Fruit fly (Drosophila melanogaster): ENCODE measurements around the gene bel.

bel gene

dm6 chr3R:8680611-8681010 is 20.1 kb upstream of the bel start:
- TF ChIP-seq Sin3A (optimal IDR thresholded peaks at IDR 0.05) (no peak), psq (optimal IDR thresholded peaks at IDR 0.05) (no peak), Myc (optimal IDR thresholded peaks at IDR 0.05) (no peak), insv (optimal IDR thresholded peaks at IDR 0.05) (no peak), ttk (optimal IDR thresholded peaks at IDR 0.05) (no peak), h (optimal IDR thresholded peaks at IDR 0.05) (no peak)

dm6 chr3R:8679934-8680333 is 19.4 kb upstream of the bel start, which contains the start of gene CG33325:
Gene CG33325 (minus strand): TSS chr3R:8680034.
- TF ChIP-seq ttk (optimal IDR thresholded peaks at IDR 0.05) (no peak), psq (optimal IDR thresholded peaks at IDR 0.05) (no peak), insv (optimal IDR thresholded peaks at IDR 0.05) (no peak), h (optimal IDR thresholded peaks at IDR 0.05) (no peak), Myc (optimal IDR thresholded peaks at IDR 0.05) (no peak), Sin3A (optimal IDR thresholded peaks at IDR 0.05) (no peak)

- TF ChIP-seq Myc (optimal IDR thresholded peaks at IDR 0.05) (no peak), insv (optimal IDR thresholded peaks at IDR 0.05) (no peak), psq (optimal IDR thresholded peaks at IDR 0.05) (no peak), h (optimal IDR thresholded peaks at IDR 0.05) (no peak), Sin3A (optimal IDR thresholded peaks at IDR 0.05) (no peak), ttk (optimal IDR thresholded peaks at IDR 0.05) (no peak)
These were observed 16.0 kb upstream of the bel start, which contains the start of the genes Unc50, CG11755 and CG8043 for dm6 chr3R:8676560-8677000. Gene Unc50 (minus strand): TSS chr3R:8676613. Gene CG11755 (plus strand): TSS chr3R:8676915. Gene CG8043 (plus strand): TSS chr3R:8676915.

- TF ChIP-seq psq (optimal IDR thresholded peaks at IDR 0.05) = no peak
- no peak for TF ChIP-seq insv (optimal IDR thresholded peaks at IDR 0.05)
- TF ChIP-seq Sin3A (optimal IDR thresholded peaks at IDR 0.05) = no peak
- no peak for TF ChIP-seq h (optimal IDR thresholded peaks at IDR 0.05)
- no peak for TF ChIP-seq ttk (optimal IDR thresholded peaks at IDR 0.05)
These were observed 13.3 kb upstream of the bel start, which contains the start of gene mRpL19 for dm6 chr3R:8673803-8674234. Gene mRpL19 (plus strand): TSS chr3R:8674109.

dm6 chr3R:8670529-8671491 is 10.2 kb upstream of the bel start, which contains the start of gene p:
Gene p (minus strand): TSS chr3R:8670684.
- TF ChIP-seq h (optimal IDR thresholded peaks at IDR 0.05) = no peak
- no peak for TF ChIP-seq psq (optimal IDR thresholded peaks at IDR 0.05)
- TF ChIP-seq Sin3A (optimal IDR thresholded peaks at IDR 0.05) = no peak
- no peak for TF ChIP-seq ttk (optimal IDR thresholded peaks at IDR 0.05)
- no peak for TF ChIP-seq insv (optimal IDR thresholded peaks at IDR 0.05)
- no peak for TF ChIP-seq Myc (optimal IDR thresholded peaks at IDR 0.05)

dm6 chr3R:8669900-8670528 is 9.5 kb upstream of the bel start:
- TF ChIP-seq Myc (optimal IDR thresholded peaks at IDR 0.05) = no peak
- TF ChIP-seq h (optimal IDR thresholded peaks at IDR 0.05) = no peak
- no peak for TF ChIP-seq Sin3A (optimal IDR thresholded peaks at IDR 0.05)
- no peak for TF ChIP-seq ttk (optimal IDR thresholded peaks at IDR 0.05)

- no peak for TF ChIP-seq h (optimal IDR thresholded peaks at IDR 0.05)
- TF ChIP-seq psq (optimal IDR thresholded peaks at IDR 0.05) = no peak
- no peak for TF ChIP-seq ttk (optimal IDR thresholded peaks at IDR 0.05)
- TF ChIP-seq Sin3A (optimal IDR thresholded peaks at IDR 0.05) = no peak
- no peak for TF ChIP-seq Myc (optimal IDR thresholded peaks at IDR 0.05)
- no peak for TF ChIP-seq insv (optimal IDR thresholded peaks at IDR 0.05)
These were observed 8.6 kb upstream of the bel start for dm6 chr3R:8669029-8669707.

- TF ChIP-seq Myc (optimal IDR thresholded peaks at IDR 0.05) = no peak
- no peak for TF ChIP-seq Sin3A (optimal IDR thresholded peaks at IDR 0.05)
- TF ChIP-seq insv (optimal IDR thresholded peaks at IDR 0.05) = no peak
- TF ChIP-seq ttk (optimal IDR thresholded peaks at IDR 0.05) = no peak
- TF ChIP-seq h (optimal IDR thresholded peaks at IDR 0.05) = no peak
- no peak for TF ChIP-seq psq (optimal IDR thresholded peaks at IDR 0.05)
These were observed 7.7 kb upstream of the bel start for dm6 chr3R:8668024-8668856.

- no peak for TF ChIP-seq h (optimal IDR thresholded peaks at IDR 0.05)
- no peak for TF ChIP-seq psq (optimal IDR thresholded peaks at IDR 0.05)
- TF ChIP-seq Myc (optimal IDR thresholded peaks at IDR 0.05) = no peak
- TF ChIP-seq Sin3A (optimal IDR thresholded peaks at IDR 0.05) = no peak
- TF ChIP-seq insv (optimal IDR thresholded peaks at IDR 0.05) = no peak
- TF ChIP-seq ttk (optimal IDR thresholded peaks at IDR 0.05) = no peak
These were observed 7.0 kb upstream of the bel start, which contains the start of gene CG8036 for dm6 chr3R:8667568-8667967. Gene CG8036 (plus strand): TSS chr3R:8667868.

dm6 chr3R:8664699-8665340 is 4.3 kb upstream of the bel start:
- no peak for TF ChIP-seq psq (optimal IDR thresholded peaks at IDR 0.05)
- no peak for TF ChIP-seq Myc (optimal IDR thresholded peaks at IDR 0.05)
- no peak for TF ChIP-seq ttk (optimal IDR thresholded peaks at IDR 0.05)
- TF ChIP-seq insv (optimal IDR thresholded peaks at IDR 0.05) = no peak
- no peak for TF ChIP-seq Sin3A (optimal IDR thresholded peaks at IDR 0.05)
- TF ChIP-seq h (optimal IDR thresholded peaks at IDR 0.05) = no peak
